Worm (Caenorhabditis elegans) whole organism, L1 larva: Measurements from ENCODE around the gene R03E9.2.

Experiments used
- efl-1 ChIP-seq, 4 experiments: fragments of 150-350 bp; optimal IDR thresholded peaks in 3 of 4; peaks in 1 of 4; 1 replicate in 1 of 4; 2 replicates in 3 of 4; lab custom pipeline; 2014; ENCODE audit warnings: missing biosample characterization in 2 of 4, missing genetic modification characterization in 2 of 4, missing genetic modification reagents in 2 of 4
- lsy-2 ChIP-seq, 2 experiments: fragments of 150-350 bp; optimal IDR thresholded peaks; 2 replicates each; lab custom pipeline; 2014; ENCODE audit warnings: missing biosample characterization in 2 of 2, missing genetic modification characterization in 2 of 2
- mdl-1 ChIP-seq, 2 experiments: fragments of 150-350 bp; optimal IDR thresholded peaks; 2 replicates each; lab custom pipeline; 2014 to 2017; ENCODE audit warnings: missing biosample characterization in 2 of 2, missing genetic modification characterization in 2 of 2, inconsistent platforms in 1 of 2
- nhr-11 ChIP-seq: fragments of 150-350 bp; optimal IDR thresholded peaks from 2 replicates; lab custom pipeline; 2014; ENCODE audit warnings: missing biosample characterization, missing genetic modification characterization
- nhr-237 ChIP-seq: fragments of 150-350 bp; optimal IDR thresholded peaks from 2 replicates; lab custom pipeline; 2014; ENCODE audit warnings: missing biosample characterization, missing genetic modification characterization
- nhr-71 ChIP-seq: sonication (generic microtip); optimal IDR thresholded peaks from 2 replicates; lab custom pipeline; 2016; ENCODE audit warnings: mild to moderate bottlenecking, missing genetic modification characterization, moderate library complexity, missing compliant biosample characterization
- nhr-84 ChIP-seq: sonication (generic microtip); optimal IDR thresholded peaks from 2 replicates; lab custom pipeline; 2017; ENCODE audit warnings: missing biosample characterization, missing genetic modification characterization
- nhr-85 ChIP-seq: sonication (generic microtip); peaks from one replicate; lab custom pipeline; 2016; ENCODE audit warnings: missing genetic modification characterization, inconsistent platforms, missing compliant biosample characterization
- nhr-90 ChIP-seq: sonication (generic microtip); optimal IDR thresholded peaks from 2 replicates; lab custom pipeline; 2016; ENCODE audit warnings: mild to moderate bottlenecking, missing genetic modification characterization, missing compliant biosample characterization; ENCODE audit not compliant: poor library complexity
- zag-1 ChIP-seq: fragments of 150-350 bp; optimal IDR thresholded peaks from 2 replicates; lab custom pipeline; 2014; ENCODE audit warnings: missing biosample characterization, missing genetic modification characterization
- ztf-11 ChIP-seq, 2 experiments: sonication (generic microtip); optimal IDR thresholded peaks; 2 replicates each; lab custom pipeline; 2016 to 2017; ENCODE audit warnings: missing genetic modification characterization in 2 of 2, missing biosample characterization in 1 of 2, missing compliant biosample characterization in 1 of 2

DNA sequence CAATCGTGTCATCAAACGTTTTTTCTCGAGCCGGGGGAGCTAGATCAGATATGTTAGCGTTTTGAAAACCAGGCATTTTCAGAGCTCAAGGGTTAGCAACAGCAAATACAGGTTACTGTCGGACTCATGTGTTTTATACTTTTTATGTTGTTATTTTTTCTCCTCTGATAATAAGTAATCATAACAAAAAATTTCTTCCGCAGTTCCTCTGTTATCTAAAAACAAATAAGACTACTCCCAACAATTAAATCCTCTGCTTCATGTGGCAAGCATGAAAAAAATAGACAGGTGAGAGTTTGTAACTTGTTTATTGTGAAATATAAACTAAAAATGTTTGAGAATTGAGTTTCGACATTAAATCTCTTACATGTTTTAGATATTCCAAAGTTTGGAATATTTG, 14.5 kb downstream of the R03E9.2 start, which contains the start of gene smf-2:
- TF ChIP-seq nhr-84 (no peak), nhr-11 (no peak), zag-1 (tag; lab: Kevin White, UChicago) (no peak), nhr-85 (no peak), ztf-11 (tag; optimal IDR thresholded peaks at IDR 0.05; lab: Kevin White, UChicago) (no peak), nhr-237 (no peak), nhr-90 (tag; lab: Kevin White, UChicago) (no peak), mdl-1 (tag; optimal IDR thresholded peaks at IDR 0.05; lab: Kevin White, UChicago) (no peak), nhr-71 (tag; lab: Kevin White, UChicago) (no peak), efl-1 (optimal IDR thresholded peaks at IDR 0.05; lab: Kevin White, UChicago) (no peak), efl-1 (GFP tag; optimal IDR thresholded peaks at IDR 0.05 in 1 of 2; lab: Kevin White, UChicago) (no peak), lsy-2 (tag; optimal IDR thresholded peaks at IDR 0.05; lab: Kevin White, UChicago) (no peak)
